Worm (Caenorhabditis elegans): Measurements from ENCODE around the gene del-5.

del-5 gene

ce11 chrX:11031047-11031695 is 23.2 kb upstream of the del-5 start (continued):
- TF ChIP-seq pha-2 (tag; optimal IDR thresholded peaks at IDR 0.05) (peak; percentile 57), madf-2 (tag; optimal IDR thresholded peaks at IDR 0.05) (peak; percentile 73), sdc-2 (tag; optimal IDR thresholded peaks at IDR 0.05) (peak; percentile 83), ama-1 (optimal IDR thresholded peaks at IDR 0.05) (peak; percentile 34), dmd-4 (tag; optimal IDR thresholded peaks at IDR 0.05; ENCODE audit: borderline replicate concordance) (no peak), C08G9.2 (tag; optimal IDR thresholded peaks at IDR 0.05) (peak; percentile 75), pag-3 (tag; optimal IDR thresholded peaks at IDR 0.05; ENCODE audit: borderline replicate concordance) (peak; percentile 58), unc-42 (tag; optimal IDR thresholded peaks at IDR 0.05) (peak; percentile 85), sox-2 (GFP tag; IDR thresholded peaks at IDR 0.05) (no peak), ceh-24 (tag; optimal IDR thresholded peaks at IDR 0.05) (no peak), unc-55 (GFP tag; optimal IDR thresholded peaks at IDR 0.05) (peak; percentile 85), unc-3 (GFP tag; conservative IDR thresholded peaks at IDR 0.05) (0 out of 2 replicates have a peak, but pooled peaks have one; percentile 14), unc-3 (tag; optimal IDR thresholded peaks at IDR 0.05) (no peak), F13H6.1 (tag; optimal IDR thresholded peaks at IDR 0.05) (peak; percentile 78), lim-6 (tag; optimal IDR thresholded peaks at IDR 0.05) (peak; percentile 45), nhr-232 (tag; optimal IDR thresholded peaks at IDR 0.05) (no peak), eyg-1 (tag; optimal IDR thresholded peaks at IDR 0.05) (peak; percentile 71), syd-9 (tag; optimal IDR thresholded peaks at IDR 0.05) (peak; percentile 73), elt-4 (tag; optimal IDR thresholded peaks at IDR 0.05) (no peak), T23F11.4 (GFP tag; optimal IDR thresholded peaks at IDR 0.05) (peak; percentile 57), che-1 (tag; optimal IDR thresholded peaks at IDR 0.05) (no peak), ztf-16 (tag; optimal IDR thresholded peaks at IDR 0.05) (peak; percentile 64), fax-1 (tag; optimal IDR thresholded peaks at IDR 0.05) (no peak), tbx-7 (tag; optimal IDR thresholded peaks at IDR 0.05) (peak; percentile 58), ceh-31 (tag; optimal IDR thresholded peaks at IDR 0.05) (peak; percentile 97), ceh-48 (tag; optimal IDR thresholded peaks at IDR 0.05) (peak; percentile 50), C38D4.7 (GFP tag; optimal IDR thresholded peaks at IDR 0.05) (no peak), K09A11.1 (tag; optimal IDR thresholded peaks at IDR 0.05; ENCODE audit: insufficient read depth) (peak; percentile 16), pax-1 (tag; optimal IDR thresholded peaks at IDR 0.05) (peak; percentile 67), ahr-1 (tag; optimal IDR thresholded peaks at IDR 0.05) (peak; percentile 9), pat-9 (tag; optimal IDR thresholded peaks at IDR 0.05) (peak; percentile 52), ceh-34 (tag; optimal IDR thresholded peaks at IDR 0.05) (peak; percentile 90), zip-5 (tag; optimal IDR thresholded peaks at IDR 0.05) (no peak), ceh-45 (GFP tag; IDR thresholded peaks at IDR 0.05) (no peak)

ce11 chrX:11028617-11029016 is 20.6 kb upstream of the del-5 start, which contains the start of gene ldb-1:
TSS of gene ldb-1 (plus strand) at chrX:11028917.
- TF ChIP-seq ceh-45 (GFP tag; IDR thresholded peaks at IDR 0.05) (no peak), pat-9 (tag; optimal IDR thresholded peaks at IDR 0.05) (no peak), K09A11.1 (tag; optimal IDR thresholded peaks at IDR 0.05; ENCODE audit: insufficient read depth) (no peak), sox-4 (tag; optimal IDR thresholded peaks at IDR 0.05) (no peak), madf-2 (tag; optimal IDR thresholded peaks at IDR 0.05) (no peak), ttx-3 (tag; optimal IDR thresholded peaks at IDR 0.05) (no peak), che-1 (tag; optimal IDR thresholded peaks at IDR 0.05) (no peak), ama-1 (optimal IDR thresholded peaks at IDR 0.05) (no peak), fkh-6 (tag; optimal IDR thresholded peaks at IDR 0.05) (no peak), ahr-1 (tag; optimal IDR thresholded peaks at IDR 0.05) (no peak), Y22D7AL.16 (tag; optimal IDR thresholded peaks at IDR 0.05) (no peak), C38D4.7 (GFP tag; optimal IDR thresholded peaks at IDR 0.05) (no peak), tbx-2 (tag; optimal IDR thresholded peaks at IDR 0.05) (no peak), lin-11 (tag; optimal IDR thresholded peaks at IDR 0.05) (no peak), hlh-8 (tag; optimal IDR thresholded peaks at IDR 0.05) (no peak), ceh-14 (tag; optimal IDR thresholded peaks at IDR 0.05) (no peak), ceh-30 (tag; optimal IDR thresholded peaks at IDR 0.05) (no peak), nhr-232 (tag; optimal IDR thresholded peaks at IDR 0.05) (no peak), elt-2 (tag; optimal IDR thresholded peaks at IDR 0.05) (no peak)

All from whole organism, late embryonic.